Fruit fly (Drosophila melanogaster) whole organism: ENCODE measurements around the gene TrpRS.

Source experiments
- CG8478 ChIP-seq: fragments of >200 bp; optimal IDR thresholded peaks from 2 replicates; lab custom pipeline; 2018; ENCODE audit warnings: inconsistent platforms
- pan ChIP-seq: fragments of >200 bp; optimal IDR thresholded peaks from 2 replicates; lab custom pipeline; 2017

DNA sequence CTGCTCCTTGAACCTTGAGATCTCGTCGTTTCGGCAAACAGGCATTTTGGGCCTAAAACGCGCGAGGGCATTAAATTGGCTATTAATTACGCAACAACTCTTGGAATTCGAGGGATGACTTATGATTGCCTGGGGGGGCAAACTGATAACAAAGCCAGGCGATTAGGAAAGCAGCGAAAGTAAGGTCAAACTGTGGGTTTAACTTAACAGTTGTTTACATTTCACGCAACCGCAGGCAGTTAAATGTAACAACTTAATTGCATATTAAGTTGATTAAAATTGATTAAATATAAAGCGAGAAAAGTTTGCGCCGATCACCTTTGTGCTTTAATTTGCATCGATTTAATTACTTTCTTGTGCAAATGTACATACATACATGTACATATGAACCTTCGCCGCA, 21.0 kb upstream of the TrpRS start:
- no peak for TF ChIP-seq pan (lab: Kevin White, UChicago)
- TF ChIP-seq CG8478 = no peak
